Fruit fly (Drosophila melanogaster): ENCODE results near the gene Nbr.

Gene Nbr

dm6 chr2L:21196511-21196910 is 33.6 kb upstream of the Nbr start (continued):
- TF ChIP-seq lab (GFP tag; optimal IDR thresholded peaks at IDR 0.05) (peak; percentile 10), zf30C (GFP tag; optimal IDR thresholded peaks at IDR 0.05) (peak; percentile 30), Eip74EF (GFP tag; optimal IDR thresholded peaks at IDR 0.05) (no peak), ab (GFP tag; optimal IDR thresholded peaks at IDR 0.05) (no peak), CG9727 (GFP tag; optimal IDR thresholded peaks at IDR 0.05) (peak; percentile 42), inv (GFP tag; IDR thresholded peaks at IDR 0.05; ENCODE audit: partially characterized antibody) (no peak), CG7556 (GFP tag; optimal IDR thresholded peaks at IDR 0.05) (peak; percentile 11), Usf (GFP tag; optimal IDR thresholded peaks at IDR 0.05) (peak; percentile 10), HHEX (GFP tag; optimal IDR thresholded peaks at IDR 0.05) (peak; percentile 17), dpn (GFP tag; optimal IDR thresholded peaks at IDR 0.05) (peak in 1 of 2 experiments; percentile 2), CG8478 (optimal IDR thresholded peaks at IDR 0.05) (no peak), NC2β (GFP tag; optimal IDR thresholded peaks at IDR 0.05) (no peak), CG11504 (tag; optimal IDR thresholded peaks at IDR 0.05) (peak; percentile 47), gem (tag; optimal IDR thresholded peaks at IDR 0.05) (peak; percentile 48), CG18262 (tag; optimal IDR thresholded peaks at IDR 0.05) (peak; percentile 26), CG17912 (GFP tag; optimal IDR thresholded peaks at IDR 0.05) (no peak), CG8924 (tag; optimal IDR thresholded peaks at IDR 0.05) (peak; percentile 6), grau (tag; optimal IDR thresholded peaks at IDR 0.05) (peak; percentile 35), Deaf1 (tag; optimal IDR thresholded peaks at IDR 0.05) (no peak), CG4617 (GFP tag; optimal IDR thresholded peaks at IDR 0.05; ENCODE audit: borderline replicate concordance) (no peak), schlank (tag; optimal IDR thresholded peaks at IDR 0.05) (no peak), slbo (GFP tag; IDR thresholded peaks at IDR 0.05) (peak; percentile 29; the same call in 1 of the 2 replicates), Sin3A (optimal IDR thresholded peaks at IDR 0.05) (no peak), Drgx (GFP tag; IDR thresholded peaks at IDR 0.05) (0 out of 2 replicates have a peak, but pooled peaks have one; percentile 32), CG14667 (GFP tag; IDR thresholded peaks at IDR 0.05) (no peak), CG15269 (tag; optimal IDR thresholded peaks at IDR 0.05) (peak; percentile 8), row (GFP tag; IDR thresholded peaks at IDR 0.05) (peak; percentile 60), CG4424 (GFP tag; optimal IDR thresholded peaks at IDR 0.05) (peak; percentile 1), lilli (GFP tag; optimal IDR thresholded peaks at IDR 0.05) (peak; percentile 1), CG10565 (GFP tag; optimal IDR thresholded peaks at IDR 0.05) (no peak), hkb (optimal IDR thresholded peaks at IDR 0.05) (no peak), hkb (GFP tag; IDR thresholded peaks at IDR 0.05) (no peak), zen (tag; optimal IDR thresholded peaks at IDR 0.05) (peak; percentile 33), ind (GFP tag; optimal IDR thresholded peaks at IDR 0.05) (peak; percentile 14), shn (GFP tag; optimal IDR thresholded peaks at IDR 0.05) (no peak), CG6254 (GFP tag; optimal IDR thresholded peaks at IDR 0.05) (no peak), tgo (GFP tag; IDR thresholded peaks at IDR 0.05) (peak; percentile 32; the same call in 1 of the 3 replicates), bcd (GFP tag; optimal IDR thresholded peaks at IDR 0.05) (peak; percentile 36), CG1832 (GFP tag; optimal IDR thresholded peaks at IDR 0.05) (no peak), crc (GFP tag; optimal IDR thresholded peaks at IDR 0.05) (no peak), unpg (GFP tag; optimal IDR thresholded peaks at IDR 0.05) (peak; percentile 1), CG6791 (GFP tag; IDR thresholded peaks at IDR 0.05; ENCODE audit: partially characterized antibody) (no peak), CG2120 (GFP tag; optimal IDR thresholded peaks at IDR 0.05) (peak; percentile 23), CG5180 (GFP tag; optimal IDR thresholded peaks at IDR 0.05) (no peak), Oli (tag; optimal IDR thresholded peaks at IDR 0.05) (peak; percentile 17), CG9609 (GFP tag; optimal IDR thresholded peaks at IDR 0.05) (peak; percentile 4), CG7271 (tag; optimal IDR thresholded peaks at IDR 0.05) (no peak), chinmo (GFP tag; IDR thresholded peaks at IDR 0.05; ENCODE audit: partially characterized antibody) (no peak), CG6272 (GFP tag; IDR thresholded peaks at IDR 0.05) (no peak), en (GFP tag; optimal IDR thresholded peaks at IDR 0.05) (no peak), Dfd (GFP tag; optimal IDR thresholded peaks at IDR 0.05) (no peak)
